Worm (Caenorhabditis elegans) whole organism, L2 larva: ENCODE measurements around the gene aman-2.

Experiments
- C34F6.9 ChIP-seq: fragments of 150-350 bp; optimal IDR thresholded peaks from 2 replicates; lab custom pipeline; 2014; ENCODE audit warnings: missing biosample characterization, missing genetic modification characterization
- F13H6.1 ChIP-seq: sonication (generic microtip); optimal IDR thresholded peaks from 2 replicates; lab custom pipeline; 2016; ENCODE audit warnings: missing genetic modification characterization, missing compliant biosample characterization
- R02D3.7 ChIP-seq: fragments of 150-350 bp; optimal IDR thresholded peaks from 2 replicates; lab custom pipeline; 2014; ENCODE audit warnings: missing biosample characterization, missing genetic modification characterization
- Y55F3AM.14 ChIP-seq: fragments of 200-800 bp; sonication (Bioruptor generic); optimal IDR thresholded peaks from 2 replicates; lab custom pipeline; 2018; ENCODE audit warnings: mild to moderate bottlenecking, missing genetic modification characterization, missing compliant biosample characterization
- ZK546.5 ChIP-seq: sonication (generic microtip); optimal IDR thresholded peaks from 2 replicates; lab custom pipeline; 2017; ENCODE audit warnings: missing biosample characterization, missing genetic modification characterization
- alr-1 ChIP-seq: fragments of 150-350 bp; optimal IDR thresholded peaks from 2 replicates; lab custom pipeline; 2014; ENCODE audit warnings: missing biosample characterization, missing genetic modification characterization
- aly-2 ChIP-seq: fragments of 150-350 bp; optimal IDR thresholded peaks from 2 replicates; lab custom pipeline; 2014; ENCODE audit warnings: missing biosample characterization, missing genetic modification characterization
- ama-1 ChIP-seq: fragments of 150-350 bp; optimal IDR thresholded peaks from 2 replicates; lab custom pipeline; 2018; ENCODE audit warnings: inconsistent platforms
- blmp-1 ChIP-seq: sonication (generic microtip); optimal IDR thresholded peaks from 2 replicates; lab custom pipeline; 2017; ENCODE audit warnings: missing genetic modification characterization, mild to moderate bottlenecking, missing compliant biosample characterization, antibody characterized with exemption, moderate library complexity; ENCODE audit not compliant: insufficient read depth
- ceh-16 ChIP-seq: fragments of 150-350 bp; optimal IDR thresholded peaks from 2 replicates; lab custom pipeline; 2014; ENCODE audit warnings: missing biosample characterization, missing genetic modification characterization
- crh-2 ChIP-seq: sonication (generic microtip); optimal IDR thresholded peaks from 2 replicates; lab custom pipeline; 2017; ENCODE audit warnings: missing biosample characterization, missing genetic modification characterization
- dmd-4 ChIP-seq: sonication (generic microtip); optimal IDR thresholded peaks from 2 replicates; lab custom pipeline; 2017; ENCODE audit warnings: missing biosample characterization, missing genetic modification characterization
- egl-27 ChIP-seq: sonication (generic microtip); optimal IDR thresholded peaks from 3 replicates; lab custom pipeline; 2017; ENCODE audit warnings: missing biosample characterization, missing genetic modification reagents, missing genetic modification characterization
- elt-1 ChIP-seq: fragments of 150-350 bp; optimal IDR thresholded peaks from 2 replicates; lab custom pipeline; 2014; ENCODE audit warnings: missing biosample characterization, missing genetic modification characterization
- fos-1 ChIP-seq: fragments of 150-350 bp; optimal IDR thresholded peaks from 2 replicates; lab custom pipeline; 2014; ENCODE audit warnings: missing biosample characterization, missing genetic modification characterization
- gmeb-1 ChIP-seq: fragments of 150-350 bp; optimal IDR thresholded peaks from 2 replicates; lab custom pipeline; 2014; ENCODE audit warnings: missing biosample characterization, missing genetic modification characterization
- lin-11 ChIP-seq: fragments of 150-350 bp; sonication (generic microtip); optimal IDR thresholded peaks from 2 replicates; lab custom pipeline; 2014; ENCODE audit warnings: missing biosample characterization, missing genetic modification characterization, inconsistent platforms, mixed read lengths
- lin-13 ChIP-seq: fragments of 150-350 bp; optimal IDR thresholded peaks from 2 replicates; lab custom pipeline; 2014; ENCODE audit warnings: missing biosample characterization, missing genetic modification reagents, missing genetic modification characterization
- lsy-2 ChIP-seq, 2 experiments: fragments of 150-350 bp in 1 of 2; sonication (generic microtip) in 1 of 2; optimal IDR thresholded peaks; 2 replicates each; lab custom pipeline; 2014 to 2017; ENCODE audit warnings: missing biosample characterization in 2 of 2, missing genetic modification characterization in 2 of 2
- nhr-10 ChIP-seq: sonication (generic microtip); optimal IDR thresholded peaks from 2 replicates; lab custom pipeline; 2017; ENCODE audit warnings: missing biosample characterization, missing genetic modification characterization
- nhr-12 ChIP-seq: fragments of 150-350 bp; optimal IDR thresholded peaks from 2 replicates; lab custom pipeline; 2014; ENCODE audit warnings: missing biosample characterization, missing genetic modification characterization
- nhr-129 ChIP-seq: fragments of 150-350 bp; optimal IDR thresholded peaks from 2 replicates; lab custom pipeline; 2014; ENCODE audit warnings: missing biosample characterization, missing genetic modification characterization
- nhr-21 ChIP-seq: fragments of 150-350 bp; optimal IDR thresholded peaks from 2 replicates; lab custom pipeline; 2014; ENCODE audit warnings: missing biosample characterization, missing genetic modification characterization
- nhr-25 ChIP-seq: fragments of 150-350 bp; sonication (generic microtip); optimal IDR thresholded peaks from 3 replicates; lab custom pipeline; 2014; ENCODE audit warnings: missing biosample characterization, missing genetic modification characterization
- nhr-77 ChIP-seq: fragments of 150-350 bp; optimal IDR thresholded peaks from 2 replicates; lab custom pipeline; 2014; ENCODE audit warnings: missing biosample characterization, missing genetic modification characterization
- peb-1 ChIP-seq: fragments of 150-350 bp; optimal IDR thresholded peaks from 2 replicates; lab custom pipeline; 2014; ENCODE audit warnings: missing biosample characterization, missing genetic modification characterization
- sem-4 ChIP-seq: fragments of 150-350 bp; optimal IDR thresholded peaks from 2 replicates; lab custom pipeline; 2014; ENCODE audit warnings: missing biosample characterization, missing genetic modification reagents, missing genetic modification characterization
- skn-1 ChIP-seq: sonication (generic microtip); optimal IDR thresholded peaks from 2 replicates; lab custom pipeline; 2017; ENCODE audit warnings: missing biosample characterization, missing genetic modification characterization
- sma-3 ChIP-seq: sonication (generic microtip); optimal IDR thresholded peaks from 2 replicates; lab custom pipeline; 2016; ENCODE audit warnings: missing genetic modification reagents, missing genetic modification characterization, missing compliant biosample characterization
- sma-9 ChIP-seq, 2 experiments: fragments of 150-350 bp in 1 of 2; sonication (generic microtip) in 1 of 2; optimal IDR thresholded peaks; 2 replicates each; lab custom pipeline; 2014 to 2016; ENCODE audit warnings: missing genetic modification characterization in 2 of 2, mild to moderate bottlenecking in 1 of 2, missing biosample characterization in 1 of 2, missing compliant biosample characterization in 1 of 2, missing genetic modification reagents in 1 of 2, moderate library complexity in 1 of 2
- snpc-4 ChIP-seq: fragments of 150-350 bp; optimal IDR thresholded peaks from 2 replicates; lab custom pipeline; 2014; ENCODE audit warnings: missing biosample characterization, missing genetic modification characterization
- unc-55 ChIP-seq: fragments of 150-350 bp; sonication (generic microtip); optimal IDR thresholded peaks from 3 replicates; lab custom pipeline; 2014; ENCODE audit warnings: missing biosample characterization, missing genetic modification reagents, missing genetic modification characterization
- unc-62 ChIP-seq: fragments of 150-350 bp; optimal IDR thresholded peaks from 2 replicates; lab custom pipeline; 2014; ENCODE audit warnings: missing biosample characterization, missing genetic modification reagents, missing genetic modification characterization
- zag-1 ChIP-seq: fragments of 150-350 bp; optimal IDR thresholded peaks from 2 replicates; lab custom pipeline; 2014; ENCODE audit warnings: missing biosample characterization, missing genetic modification characterization
- ztf-11 ChIP-seq: sonication (generic microtip); optimal IDR thresholded peaks from 2 replicates; lab custom pipeline; 2017; ENCODE audit warnings: missing biosample characterization, missing genetic modification characterization
- ztf-4 ChIP-seq: fragments of 150-350 bp; optimal IDR thresholded peaks from 2 replicates; lab custom pipeline; 2014; ENCODE audit warnings: missing biosample characterization, missing genetic modification characterization

The aman-2 gene

ce11 chrV:11933196-11934028, at the start of gene aman-2, which contains the start of gene F58H1.3:
Gene aman-2, minus strand, starts transcription at chrV:11933246.
Gene F58H1.3, plus strand, starts transcription at chrV:11933978.
- TF ChIP-seq ZK546.5 (tag; lab: Kevin White, UChicago) (no peak), snpc-4 (tag; lab: Kevin White, UChicago) (peak; percentile 11), C34F6.9 (tag; lab: Kevin White, UChicago) (peak; percentile 82), egl-27 (no peak), skn-1 (tag; lab: Kevin White, UChicago) (no peak), zag-1 (tag; lab: Kevin White, UChicago) (no peak), elt-1 (tag; lab: Kevin White, UChicago) (no peak), gmeb-1 (tag; lab: Kevin White, UChicago) (no peak), unc-62 (GFP tag; lab: Kevin White, UChicago) (no peak), sma-3 (GFP tag; lab: Kevin White, UChicago) (peak; percentile 60), unc-55 (GFP tag; lab: Kevin White, UChicago) (peak; percentile 66), nhr-129 (tag; lab: Kevin White, UChicago) (peak; percentile 37), F13H6.1 (no peak), peb-1 (tag; lab: Kevin White, UChicago) (no peak), blmp-1 (tag; lab: Kevin White, UChicago) (no peak), crh-2 (peak; percentile 26), aly-2 (tag; lab: Kevin White, UChicago) (no peak), lsy-2 (tag; optimal IDR thresholded peaks at IDR 0.05; lab: Kevin White, UChicago) (peak in 1 of 2 experiments; percentile 70), lin-13 (GFP tag; lab: Kevin White, UChicago) (peak; percentile 36), dmd-4 (tag; lab: Kevin White, UChicago) (no peak), Y55F3AM.14 (GFP tag; lab: Kevin White, UChicago) (no peak), ztf-11 (no peak), fos-1 (tag; lab: Kevin White, UChicago) (peak; percentile 6)

- TF ChIP-seq fos-1 (tag; lab: Kevin White, UChicago) (peak; percentile 37), nhr-10 (no peak), ztf-4 (peak; percentile 10), blmp-1 (tag; lab: Kevin White, UChicago) (no peak), C34F6.9 (tag; lab: Kevin White, UChicago) (peak; percentile 88), ceh-16 (tag; lab: Kevin White, UChicago) (no peak), nhr-77 (no peak), unc-62 (GFP tag; lab: Kevin White, UChicago) (no peak), ama-1 (lab: Kevin White, UChicago) (peak; percentile 49), nhr-21 (tag; lab: Kevin White, UChicago) (peak; percentile 33), skn-1 (tag; lab: Kevin White, UChicago) (peak; percentile 82), F13H6.1 (peak; percentile 26), lin-13 (GFP tag; lab: Kevin White, UChicago) (peak; percentile 54), crh-2 (peak; percentile 50), snpc-4 (tag; lab: Kevin White, UChicago) (peak; percentile 92), lin-11 (peak; percentile 24), egl-27 (no peak), R02D3.7 (tag; lab: Kevin White, UChicago) (no peak), nhr-25 (tag; lab: Kevin White, UChicago) (peak; percentile 56), nhr-129 (tag; lab: Kevin White, UChicago) (peak; percentile 50), gmeb-1 (tag; lab: Kevin White, UChicago) (peak; percentile 90), unc-55 (GFP tag; lab: Kevin White, UChicago) (peak; percentile 80), sma-3 (GFP tag; lab: Kevin White, UChicago) (peak; percentile 70), nhr-12 (tag; lab: Kevin White, UChicago) (no peak), alr-1 (tag; lab: Kevin White, UChicago) (no peak), lsy-2 (tag; optimal IDR thresholded peaks at IDR 0.05; lab: Kevin White, UChicago) (peak; percentile 35 to 77), sem-4 (tag; lab: Kevin White, UChicago) (peak; percentile 15), sma-9 (GFP tag; optimal IDR thresholded peaks at IDR 0.05; lab: Kevin White, UChicago) (peak; percentile 65), sma-9 (tag; optimal IDR thresholded peaks at IDR 0.05; lab: Kevin White, UChicago) (no peak)
These were observed 49.3 kb upstream of the aman-2 start, which contains the start of gene rpt-1 for ce11 chrV:11982309-11982708. Gene rpt-1, minus strand, starts transcription at chrV:11982397.
